Worm (Caenorhabditis elegans) whole organism, L3 larva: ENCODE data around the gene cab-1.
A peak's percentile ranks its signal among the peaks of the same experiment; 100 is the strongest.

Experiments
- ama-1 ChIP-seq: fragments of 150-350 bp; optimal IDR thresholded peaks from 2 replicates; lab custom pipeline; 2018
- ceh-28 ChIP-seq: fragments of 150-350 bp; optimal IDR thresholded peaks from 2 replicates; lab custom pipeline; 2014; ENCODE audit warnings: missing biosample characterization, missing genetic modification reagents, missing genetic modification characterization
- ceh-82 ChIP-seq: fragments of 150-350 bp; optimal IDR thresholded peaks from 2 replicates; lab custom pipeline; 2014; ENCODE audit warnings: missing biosample characterization, missing genetic modification characterization
- daf-12 ChIP-seq: fragments of 150-350 bp; optimal IDR thresholded peaks from 2 replicates; lab custom pipeline; 2014; ENCODE audit warnings: missing biosample characterization, missing genetic modification reagents, missing genetic modification characterization
- egl-27 ChIP-seq: sonication (generic microtip); optimal IDR thresholded peaks from 4 replicates; lab custom pipeline; 2017; ENCODE audit warnings: missing biosample characterization, missing genetic modification reagents, missing genetic modification characterization
- egl-5 ChIP-seq: fragments of 150-350 bp; optimal IDR thresholded peaks from 2 replicates; lab custom pipeline; 2017; ENCODE audit warnings: missing biosample characterization, missing genetic modification reagents, missing genetic modification characterization, inconsistent platforms
- elt-1 ChIP-seq: fragments of 150-350 bp; optimal IDR thresholded peaks from 2 replicates; lab custom pipeline; 2014; ENCODE audit warnings: missing biosample characterization, missing genetic modification characterization
- elt-2 ChIP-seq: sonication (generic microtip); optimal IDR thresholded peaks from 2 replicates; lab custom pipeline; 2016; ENCODE audit warnings: missing genetic modification reagents, mild to moderate bottlenecking, missing genetic modification characterization, missing compliant biosample characterization
- elt-3 ChIP-seq, 3 experiments: fragments of 150-350 bp in 1 of 3; sonication (generic microtip) in 2 of 3; optimal IDR thresholded peaks; 2 replicates in 2 of 3; 4 replicates in 1 of 3; lab custom pipeline; 2014 to 2017; ENCODE audit warnings: missing biosample characterization in 3 of 3, missing genetic modification characterization in 3 of 3
- eor-1 ChIP-seq, 2 experiments: fragments of 150-350 bp; optimal IDR thresholded peaks; 2 replicates each; lab custom pipeline; 2014 to 2018; ENCODE audit warnings: missing biosample characterization in 2 of 2, missing genetic modification characterization in 2 of 2
- fkh-10 ChIP-seq: sonication (generic microtip); optimal IDR thresholded peaks from 2 replicates; lab custom pipeline; 2017; ENCODE audit warnings: missing biosample characterization, missing genetic modification reagents, missing genetic modification characterization
- fos-1 ChIP-seq: fragments of 150-350 bp; optimal IDR thresholded peaks from 2 replicates; lab custom pipeline; 2014; ENCODE audit warnings: missing biosample characterization, missing genetic modification characterization
- hmg-11 ChIP-seq: sonication (generic microtip); optimal IDR thresholded peaks from 2 replicates; lab custom pipeline; 2016; ENCODE audit warnings: missing genetic modification characterization, missing compliant biosample characterization
- jun-1 ChIP-seq: fragments of 150-350 bp; optimal IDR thresholded peaks from 2 replicates; lab custom pipeline; 2014; ENCODE audit warnings: missing biosample characterization, missing genetic modification reagents, missing genetic modification characterization
- lin-15B ChIP-seq: fragments of 150-350 bp; optimal IDR thresholded peaks from 2 replicates; lab custom pipeline; 2014; ENCODE audit warnings: missing biosample characterization, missing genetic modification characterization
- lin-39 ChIP-seq: fragments of 150-350 bp; optimal IDR thresholded peaks from 2 replicates; lab custom pipeline; 2018; ENCODE audit warnings: missing biosample characterization, missing genetic modification reagents, missing genetic modification characterization
- lsy-12 ChIP-seq: sonication (generic microtip); optimal IDR thresholded peaks from 2 replicates; lab custom pipeline; 2016; ENCODE audit warnings: mild to moderate bottlenecking, missing genetic modification characterization, missing compliant biosample characterization
- mdl-1 ChIP-seq: fragments of 150-350 bp; optimal IDR thresholded peaks from 2 replicates; lab custom pipeline; 2014; ENCODE audit warnings: missing biosample characterization, missing genetic modification characterization
- nfya-1 ChIP-seq: sonication (generic microtip); optimal IDR thresholded peaks from 2 replicates; lab custom pipeline; 2017; ENCODE audit warnings: missing genetic modification characterization, mild to moderate bottlenecking, missing compliant biosample characterization, antibody characterized with exemption, moderate library complexity; ENCODE audit not compliant: insufficient read depth
- nhr-11 ChIP-seq: fragments of 150-350 bp; optimal IDR thresholded peaks from 2 replicates; lab custom pipeline; 2014; ENCODE audit warnings: missing biosample characterization, missing genetic modification characterization
- nhr-23 ChIP-seq: fragments of 150-350 bp; optimal IDR thresholded peaks from 2 replicates; lab custom pipeline; 2014; ENCODE audit warnings: missing biosample characterization, missing genetic modification reagents, missing genetic modification characterization
- nhr-237 ChIP-seq: fragments of 150-350 bp; optimal IDR thresholded peaks from 2 replicates; lab custom pipeline; 2014; ENCODE audit warnings: missing biosample characterization, missing genetic modification characterization
- nhr-25 ChIP-seq: sonication (generic microtip); optimal IDR thresholded peaks from 2 replicates; lab custom pipeline; 2017; ENCODE audit warnings: missing biosample characterization, missing genetic modification characterization
- nhr-43 ChIP-seq: sonication (generic microtip); optimal IDR thresholded peaks from 2 replicates; lab custom pipeline; 2016; ENCODE audit warnings: mild to moderate bottlenecking, missing genetic modification characterization, missing compliant biosample characterization; ENCODE audit not compliant: poor library complexity, severe bottlenecking
- pha-4 ChIP-seq: fragments of 150-350 bp; optimal IDR thresholded peaks from 2 replicates; lab custom pipeline; 2014; ENCODE audit warnings: missing biosample characterization, missing genetic modification reagents, missing genetic modification characterization
- pqm-1 ChIP-seq: fragments of 150-350 bp; optimal IDR thresholded peaks from 2 replicates; lab custom pipeline; 2017; ENCODE audit warnings: missing biosample characterization, missing genetic modification characterization, inconsistent platforms
- sea-2 ChIP-seq: fragments of 150-350 bp; sonication (generic microtip); optimal IDR thresholded peaks from 4 replicates; lab custom pipeline; 2014; ENCODE audit warnings: missing biosample characterization, missing genetic modification reagents, missing genetic modification characterization
- skn-1 ChIP-seq: fragments of 150-350 bp; optimal IDR thresholded peaks from 2 replicates; lab custom pipeline; 2014; ENCODE audit warnings: missing biosample characterization, missing genetic modification characterization
- snpc-4 ChIP-seq: fragments of 150-350 bp; optimal IDR thresholded peaks from 2 replicates; lab custom pipeline; 2014; ENCODE audit warnings: missing biosample characterization, missing genetic modification characterization
- tbx-2 ChIP-seq: sonication (generic microtip); optimal IDR thresholded peaks from 2 replicates; lab custom pipeline; 2016; ENCODE audit warnings: mild to moderate bottlenecking, missing genetic modification characterization, missing compliant biosample characterization
- unc-39 ChIP-seq: sonication (generic microtip); optimal IDR thresholded peaks from 4 replicates; lab custom pipeline; 2017; ENCODE audit warnings: missing biosample characterization, missing genetic modification characterization
- unc-62 ChIP-seq: fragments of 150-350 bp; sonication (generic microtip); optimal IDR thresholded peaks from 4 replicates; lab custom pipeline; 2014; ENCODE audit warnings: missing biosample characterization, missing genetic modification reagents, missing genetic modification characterization
- zag-1 ChIP-seq: fragments of 150-350 bp; optimal IDR thresholded peaks from 2 replicates; lab custom pipeline; 2014; ENCODE audit warnings: missing biosample characterization, missing genetic modification characterization
- ztf-11 ChIP-seq: fragments of 150-350 bp; optimal IDR thresholded peaks from 2 replicates; lab custom pipeline; 2014; ENCODE audit warnings: missing biosample characterization, missing genetic modification characterization
- ztf-4 ChIP-seq: fragments of 150-350 bp; optimal IDR thresholded peaks from 2 replicates; lab custom pipeline; 2014; ENCODE audit warnings: missing biosample characterization, missing genetic modification characterization

Gene cab-1

DNA sequence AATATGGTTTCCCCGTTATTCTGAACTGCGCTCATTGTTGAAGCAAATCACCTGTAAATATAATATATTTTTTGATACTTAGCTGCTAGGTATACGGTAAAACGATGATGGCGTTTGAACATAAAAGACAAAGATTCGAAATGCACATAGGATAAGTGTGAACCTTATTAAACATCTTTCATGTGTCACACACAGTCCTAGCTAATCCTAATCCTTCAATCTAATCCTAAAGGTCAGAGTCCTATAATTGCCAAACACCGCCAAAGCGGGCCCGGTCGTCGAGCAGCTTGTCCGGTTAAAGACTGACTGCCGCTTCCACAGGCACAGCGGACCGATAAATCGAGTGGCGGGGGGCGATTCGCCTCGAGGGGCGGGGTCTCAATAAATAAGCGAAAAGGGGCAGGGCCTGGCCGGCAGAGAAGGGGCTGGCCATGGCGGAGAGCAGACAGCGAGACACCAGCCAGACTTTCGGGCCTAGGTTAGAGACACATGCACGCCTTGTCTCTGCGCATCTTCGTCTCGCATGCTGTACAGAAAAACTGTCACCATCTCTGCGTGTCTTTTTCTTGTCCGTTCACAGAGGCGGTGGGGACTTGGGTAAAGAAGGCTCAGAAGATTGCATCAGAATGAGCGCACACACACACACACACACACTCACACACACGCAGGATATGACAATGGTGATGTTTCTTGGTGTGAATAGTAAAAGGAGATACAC, 40.9 kb downstream of the cab-1 start, which contains the start of gene F57G12.1:
TSS of gene F57G12.1 (minus strand) at position 51 of the 718 bp plus-strand sequence.
- TF ChIP-seq fkh-10 (GFP tag; lab: Kevin White, UChicago): peak; percentile 56
- TF ChIP-seq pqm-1: peak; percentile 41
- TF ChIP-seq nhr-23 (tag; lab: Kevin White, UChicago): peak; percentile 76
- TF ChIP-seq skn-1 (tag; lab: Kevin White, UChicago): peak; percentile 58
- peak; percentile 51 for TF ChIP-seq mdl-1
- TF ChIP-seq nhr-43: peak; percentile 37
- peak; percentile 5 for TF ChIP-seq tbx-2 (tag; lab: Kevin White, UChicago)
- peak; percentile 39 for TF ChIP-seq ceh-28 (tag; lab: Kevin White, UChicago)
- peak; percentile 9 for TF ChIP-seq lsy-12 (tag; lab: Kevin White, UChicago)
- TF ChIP-seq jun-1 (tag; lab: Kevin White, UChicago): peak; percentile 36
- peak; percentile 57 for TF ChIP-seq elt-2 (tag; lab: Kevin White, UChicago)
- no peak for TF ChIP-seq nhr-237 (tag; lab: Kevin White, UChicago)
- TF ChIP-seq nhr-11 (tag; lab: Kevin White, UChicago): peak; percentile 56
- TF ChIP-seq egl-5 (tag; lab: Kevin White, UChicago): peak; percentile 48
- peak; percentile 90 for TF ChIP-seq nfya-1 (tag; lab: Kevin White, UChicago)
- TF ChIP-seq daf-12 (tag; lab: Kevin White, UChicago): no peak
- no peak for TF ChIP-seq ztf-11
- peak; percentile 71 for TF ChIP-seq elt-1 (tag; lab: Kevin White, UChicago)
- TF ChIP-seq egl-27 (tag; lab: Kevin White, UChicago): peak; percentile 41
- peak; percentile 85 for TF ChIP-seq pha-4
- TF ChIP-seq lin-39 (tag; lab: Kevin White, UChicago): peak; percentile 97
- TF ChIP-seq hmg-11 (tag; lab: Kevin White, UChicago): peak; percentile 93
- TF ChIP-seq unc-39: no peak
- TF ChIP-seq unc-62: peak; percentile 55
- TF ChIP-seq lin-15B: peak; percentile 7
- no peak for TF ChIP-seq ceh-82 (tag; lab: Kevin White, UChicago)
- TF ChIP-seq nhr-25 (tag; lab: Kevin White, UChicago): peak; percentile 88
- peak; percentile 81 for TF ChIP-seq ama-1 (lab: Kevin White, UChicago)
- TF ChIP-seq zag-1: no peak
- TF ChIP-seq, all 47 proteins: peak for 23

DNA sequence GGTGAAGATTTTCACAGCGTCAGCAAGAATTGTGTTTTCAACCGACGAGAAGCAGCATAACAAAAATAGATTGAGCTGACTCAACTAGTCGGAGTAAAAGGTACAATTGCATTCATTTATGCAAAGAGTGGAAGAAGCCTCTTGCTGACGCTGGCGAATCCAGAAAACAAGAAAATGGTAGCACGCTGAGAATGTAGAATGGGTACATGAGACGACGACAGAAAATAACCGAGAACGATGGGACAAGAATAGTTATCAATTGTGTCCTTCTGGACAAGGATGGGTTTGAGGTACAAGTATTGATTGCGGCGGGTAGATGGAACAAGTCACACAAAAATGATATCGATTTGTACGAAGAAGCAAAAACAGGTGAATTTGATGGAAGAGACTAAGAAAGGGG, 43.3 kb downstream of the cab-1 start:
- TF ChIP-seq pqm-1 (no peak), eor-1 (tag; optimal IDR thresholded peaks at IDR 0.05; lab: Kevin White, UChicago) (no peak), ama-1 (lab: Kevin White, UChicago) (peak; percentile 67), zag-1 (no peak), mdl-1 (no peak), ztf-11 (no peak), ceh-28 (tag; lab: Kevin White, UChicago) (no peak)

DNA sequence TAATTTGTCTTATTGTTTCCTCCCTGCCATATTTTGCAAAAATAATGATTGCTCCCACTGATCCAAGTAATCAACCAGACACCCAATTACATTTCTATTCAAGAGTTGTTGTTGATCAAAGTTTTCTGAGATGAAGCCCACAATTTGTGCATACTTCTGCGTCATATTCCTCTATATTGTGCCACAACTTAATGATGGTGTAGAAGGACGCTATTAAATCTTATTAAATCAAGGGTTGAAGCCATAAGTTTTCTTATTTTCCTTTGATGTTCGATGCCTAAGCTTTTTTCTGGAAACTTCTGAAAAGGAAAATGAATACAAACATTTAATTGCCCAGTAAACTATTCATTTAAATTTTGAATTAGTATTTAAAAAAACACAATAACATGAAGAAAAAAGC, 43.9 kb downstream of the cab-1 start:
- TF ChIP-seq nhr-25 (tag; lab: Kevin White, UChicago): peak; percentile 19
- TF ChIP-seq elt-1 (tag; lab: Kevin White, UChicago): no peak
- TF ChIP-seq pha-4: peak; percentile 10
- no peak for TF ChIP-seq sea-2 (GFP tag; lab: Kevin White, UChicago)
- no peak for TF ChIP-seq jun-1 (tag; lab: Kevin White, UChicago)
- TF ChIP-seq fkh-10 (GFP tag; lab: Kevin White, UChicago): no peak
- no peak for TF ChIP-seq pqm-1
- TF ChIP-seq elt-3 (tag; optimal IDR thresholded peaks at IDR 0.05; lab: Kevin White, UChicago): no peak
- no peak for TF ChIP-seq snpc-4 (tag; lab: Kevin White, UChicago)

DNA sequence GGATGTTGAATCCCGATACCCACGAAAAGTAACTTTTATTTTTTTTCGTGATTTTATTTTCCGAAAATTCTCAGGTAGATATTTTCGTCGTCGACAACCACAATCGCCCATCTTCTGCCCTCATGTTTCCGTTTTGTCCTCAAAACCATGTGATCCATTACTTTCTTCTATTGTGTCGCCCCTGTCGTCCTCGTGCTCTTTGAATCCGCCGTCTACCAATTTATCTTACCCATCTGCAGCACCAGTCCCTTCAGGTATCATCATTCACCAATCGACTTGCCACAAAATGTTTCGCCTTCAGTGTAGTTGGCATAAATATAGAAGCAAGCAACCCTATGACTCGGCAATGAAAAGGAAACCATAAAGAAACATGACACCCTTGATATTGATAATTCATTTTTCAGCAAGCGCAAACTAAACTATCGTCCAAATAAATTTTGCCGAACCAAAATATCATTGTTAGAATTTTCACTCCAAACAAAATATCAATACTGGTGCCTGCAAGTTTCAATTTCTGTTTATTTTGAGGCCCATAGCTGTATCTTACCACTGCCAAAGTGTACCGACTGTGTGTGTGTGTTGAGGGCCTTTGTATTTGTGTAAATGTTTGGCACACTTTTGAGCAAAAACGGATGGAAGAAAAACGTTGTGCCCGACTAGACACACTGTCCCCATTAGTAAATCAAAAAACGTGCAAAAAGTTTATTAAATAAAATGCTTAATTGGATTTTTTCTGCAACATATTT, 44.9 kb downstream of the cab-1 start:
- TF ChIP-seq ztf-11 (no peak), pha-4 (peak; percentile 80), lin-39 (tag; lab: Kevin White, UChicago) (peak; percentile 59), ztf-4 (tag; lab: Kevin White, UChicago) (no peak), fos-1 (no peak), tbx-2 (tag; lab: Kevin White, UChicago) (no peak), nhr-23 (tag; lab: Kevin White, UChicago) (no peak)
